Worm (Caenorhabditis elegans): ENCODE data around the gene pes-8.

DNA sequence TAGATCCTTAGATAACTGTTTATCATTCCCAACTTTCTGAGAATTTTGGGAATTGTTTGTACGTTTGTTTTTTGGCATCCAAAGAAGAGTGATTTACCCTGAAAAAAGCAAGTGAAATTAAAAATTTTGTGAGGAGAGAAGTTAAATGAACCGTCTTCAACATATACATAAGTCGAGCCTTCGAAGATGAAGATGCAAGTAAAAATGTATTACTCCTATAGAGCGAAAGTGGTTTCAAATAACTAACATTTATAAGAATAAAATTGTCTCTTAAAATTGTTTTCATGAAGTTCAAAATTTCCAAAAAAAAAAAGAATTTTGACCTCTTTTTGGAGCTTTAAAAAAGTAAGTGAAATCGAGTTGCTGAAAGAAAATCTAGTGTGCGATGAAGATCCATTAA, 23.0 kb downstream of the pes-8 start, which contains the start of gene B0416.10:
- TF ChIP-seq mep-1 (tag; optimal IDR thresholded peaks at IDR 0.05), result no peak
- TF ChIP-seq nhr-76 (tag; optimal IDR thresholded peaks at IDR 0.05), result no peak
- no peak for TF ChIP-seq ces-1 (GFP tag; optimal IDR thresholded peaks at IDR 0.05)
- no peak for TF ChIP-seq unc-62 (GFP tag; optimal IDR thresholded peaks at IDR 0.05)
- no peak for TF ChIP-seq elt-3 (tag; optimal IDR thresholded peaks at IDR 0.05)
- TF ChIP-seq nhr-12 (tag; optimal IDR thresholded peaks at IDR 0.05), result no peak
- TF ChIP-seq ceh-43 (GFP tag; optimal IDR thresholded peaks at IDR 0.05), result no peak
- TF ChIP-seq lin-13 (tag; optimal IDR thresholded peaks at IDR 0.05), result no peak

All from whole organism, mixed stage, embryonic.